Fruit fly (Drosophila melanogaster): Measurements from ENCODE around the gene Ssdp.

Ssdp gene

dm6 chr3R:18171983-18172967 lies 27.1 kb downstream of the Ssdp start (continued):
- 0 out of 2 replicates have a peak, but pooled peaks have one; percentile 32 for TF ChIP-seq toy (GFP tag; IDR thresholded peaks at IDR 0.05)
- TF ChIP-seq Usf (GFP tag; optimal IDR thresholded peaks at IDR 0.05), result peak; percentile 79
- peak; percentile 92 for TF ChIP-seq CG9437 (GFP tag; optimal IDR thresholded peaks at IDR 0.05)
- peak; percentile 68; the same call in 1 of the 2 replicates for TF ChIP-seq gt (GFP tag; IDR thresholded peaks at IDR 0.05)
- peak; percentile 79 for TF ChIP-seq eyg (GFP tag; optimal IDR thresholded peaks at IDR 0.05)
- TF ChIP-seq CG1529 (GFP tag; optimal IDR thresholded peaks at IDR 0.05), result peak; percentile 91
- TF ChIP-seq CG6654 (GFP tag; optimal IDR thresholded peaks at IDR 0.05), result peak; percentile 82
- peak; percentile 91 for TF ChIP-seq CG11695 (GFP tag; IDR thresholded peaks at IDR 0.05)
- peak; percentile 78 for TF ChIP-seq Hmx (GFP tag; optimal IDR thresholded peaks at IDR 0.05)
- peak; percentile 82 for TF ChIP-seq ase (GFP tag; IDR thresholded peaks at IDR 0.05)
- peak; percentile 81 for TF ChIP-seq CG15514 (GFP tag; optimal IDR thresholded peaks at IDR 0.05)
- TF ChIP-seq B-H1 (GFP tag; IDR thresholded peaks at IDR 0.05), result peak; percentile 83
- 0 out of 2 replicates have a peak, but pooled peaks have one; percentile 15 for TF ChIP-seq CG16779 (GFP tag; IDR thresholded peaks at IDR 0.05)
- TF ChIP-seq prd (optimal IDR thresholded peaks at IDR 0.05), result no peak
- peak; percentile 93 for TF ChIP-seq prd (GFP tag; IDR thresholded peaks at IDR 0.05)
- TF ChIP-seq BtbVII (GFP tag; optimal IDR thresholded peaks at IDR 0.05), result peak; percentile 92
- peak; percentile 52 for TF ChIP-seq Hey (tag; optimal IDR thresholded peaks at IDR 0.05)
- peak; percentile 77 for TF ChIP-seq YL-1 (GFP tag; optimal IDR thresholded peaks at IDR 0.05)
- peak; percentile 92 for TF ChIP-seq NfI (GFP tag; optimal IDR thresholded peaks at IDR 0.05)
- no peak for TF ChIP-seq hkb (optimal IDR thresholded peaks at IDR 0.05)
- TF ChIP-seq hkb (GFP tag; IDR thresholded peaks at IDR 0.05), result peak; percentile 90
- TF ChIP-seq Spps (tag; optimal IDR thresholded peaks at IDR 0.05), result peak; percentile 82
- peak; percentile 89 for TF ChIP-seq CG6854 (GFP tag; optimal IDR thresholded peaks at IDR 0.05)
- peak; percentile 40 for TF ChIP-seq CG17912 (GFP tag; optimal IDR thresholded peaks at IDR 0.05)

DNA sequence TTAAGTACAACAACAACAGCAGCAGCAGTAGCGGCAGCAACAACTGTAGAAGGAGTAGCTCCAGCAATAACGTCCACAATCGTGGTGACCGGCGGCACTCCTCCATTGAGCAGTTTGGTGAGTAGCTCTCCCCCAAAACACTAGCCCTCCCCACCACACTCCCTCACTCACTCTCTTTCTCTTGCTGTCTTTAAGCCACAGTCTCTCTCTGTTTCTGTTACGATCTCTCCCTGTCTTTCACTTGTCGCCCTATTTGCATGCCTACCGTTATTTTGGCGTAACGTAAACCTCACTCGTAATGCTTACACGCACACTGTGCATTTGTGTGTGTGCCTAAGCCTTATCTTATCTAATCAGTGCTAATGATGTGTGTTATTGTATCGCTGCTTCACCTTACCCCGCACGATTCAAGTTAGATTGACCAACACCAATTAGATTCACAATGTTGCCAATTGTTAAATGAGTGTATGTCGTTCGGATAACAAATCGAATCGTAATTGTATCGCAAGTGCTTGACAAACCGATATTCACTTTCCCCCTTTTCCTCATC lies 29.3 kb downstream of the Ssdp start:
- TF ChIP-seq D (optimal IDR thresholded peaks at IDR 0.05) (no peak), D (GFP tag; optimal IDR thresholded peaks at IDR 0.05) (no peak), CG10267 (tag; optimal IDR thresholded peaks at IDR 0.05) (no peak), Dek (tag; optimal IDR thresholded peaks at IDR 0.05) (peak; percentile 0), CG14860 (GFP tag; IDR thresholded peaks at IDR 0.05; ENCODE audit: partially characterized antibody) (no peak), CG18599 (GFP tag; optimal IDR thresholded peaks at IDR 0.05) (peak; percentile 13), Doc2 (GFP tag; IDR thresholded peaks at IDR 0.05) (no peak), hbn (GFP tag; IDR thresholded peaks at IDR 0.05; ENCODE audit: partially characterized antibody) (peak; percentile 27; the same call in 1 of the 2 replicates), CG10147 (GFP tag; optimal IDR thresholded peaks at IDR 0.05) (no peak), crol (GFP tag; IDR thresholded peaks at IDR 0.05) (peak; percentile 75), lab (GFP tag; optimal IDR thresholded peaks at IDR 0.05) (peak; percentile 73), CG2129 (GFP tag; IDR thresholded peaks at IDR 0.05; ENCODE audit: partially characterized antibody) (no peak), NfI (GFP tag; optimal IDR thresholded peaks at IDR 0.05) (no peak), insv (GFP tag; optimal IDR thresholded peaks at IDR 0.05) (peak in 1 of 2 experiments; percentile 95), CG4707 (GFP tag; optimal IDR thresholded peaks at IDR 0.05) (no peak), Trl (optimal IDR thresholded peaks at IDR 0.05) (peak; percentile 75 to 76), Trl (GFP tag; optimal IDR thresholded peaks at IDR 0.05) (no peak), kah (GFP tag; optimal IDR thresholded peaks at IDR 0.05) (no peak), stwl (tag; optimal IDR thresholded peaks at IDR 0.05) (no peak), Rx (GFP tag; IDR thresholded peaks at IDR 0.05) (no peak), CG10209 (GFP tag; optimal IDR thresholded peaks at IDR 0.05) (no peak), CG4820 (GFP tag; optimal IDR thresholded peaks at IDR 0.05) (no peak), ato (GFP tag; IDR thresholded peaks at IDR 0.05; ENCODE audit: partially characterized antibody) (no peak), kni (GFP tag; optimal IDR thresholded peaks at IDR 0.05) (peak; percentile 20), Lim3 (GFP tag; IDR thresholded peaks at IDR 0.05) (no peak)

All from whole organism, embryonic.